Fruit fly (Drosophila melanogaster) whole organism, prepupa: ENCODE measurements around the gene Lsd-2.

Experiments used
- Blimp-1 ChIP-seq: fragments of 200-800 bp; sonication (Bioruptor generic); optimal IDR thresholded peaks from 3 replicates; lab custom pipeline; 2017; ENCODE audit warnings: missing biosample characterization, missing genetic modification characterization, mild to moderate bottlenecking, moderate library complexity, missing genetic modification reagents
- CG10669 ChIP-seq: fragments of 200-800 bp; sonication (Bioruptor generic); optimal IDR thresholded peaks from 3 replicates; lab custom pipeline; 2018; ENCODE audit warnings: missing biosample characterization, mild to moderate bottlenecking, missing genetic modification characterization, moderate library complexity
- CG11294 ChIP-seq: fragments of 200-800 bp; sonication (Bioruptor generic); IDR thresholded peaks from 2 replicates; pipeline ENCODE4 v1.3.6; 2022; ENCODE audit warnings: missing biosample characterization, missing genetic modification characterization
- CG15336 ChIP-seq: fragments of 200-800 bp; sonication (Bioruptor generic); IDR thresholded peaks from 2 replicates; pipeline ENCODE4 v1.3.6; 2022; ENCODE audit warnings: missing biosample characterization, missing genetic modification characterization
- CG16779 ChIP-seq: fragments of 200-800 bp; sonication (Bioruptor generic); optimal IDR thresholded peaks from 3 replicates; lab custom pipeline; 2017; ENCODE audit warnings: missing biosample characterization, mild to moderate bottlenecking, missing genetic modification characterization
- CG3032 ChIP-seq: fragments of 200-800 bp; optimal IDR thresholded peaks from 2 replicates; lab custom pipeline; 2019; ENCODE audit warnings: missing biosample characterization, mild to moderate bottlenecking, missing genetic modification characterization, moderate library complexity
- CG31627 ChIP-seq: fragments of 200-800 bp; sonication (Bioruptor generic); optimal IDR thresholded peaks from 3 replicates; lab custom pipeline; 2016; ENCODE audit warnings: missing biosample characterization, missing genetic modification characterization
- CG32006 ChIP-seq: fragments of 200-800 bp; sonication (Bioruptor generic); optimal IDR thresholded peaks from 3 replicates; lab custom pipeline; 2017; ENCODE audit warnings: missing biosample characterization, mild to moderate bottlenecking, missing genetic modification characterization
- CG3919 ChIP-seq: fragments of 200-800 bp; sonication (Bioruptor generic); optimal IDR thresholded peaks from 3 replicates; lab custom pipeline; 2016; ENCODE audit warnings: missing biosample characterization, missing genetic modification characterization
- CG4318 ChIP-seq: fragments of 200-800 bp; sonication (Bioruptor generic); optimal IDR thresholded peaks from 3 replicates; lab custom pipeline; 2017; ENCODE audit warnings: missing biosample characterization, mild to moderate bottlenecking, missing genetic modification characterization
- CG6276 ChIP-seq: fragments of 200-800 bp; sonication (Bioruptor generic); optimal IDR thresholded peaks from 2 replicates; lab custom pipeline; 2017; ENCODE audit warnings: missing biosample characterization, mild to moderate bottlenecking, missing genetic modification characterization
- CG6854 ChIP-seq: fragments of 200-800 bp; sonication (Bioruptor generic); optimal IDR thresholded peaks from 2 replicates; lab custom pipeline; 2017; ENCODE audit warnings: missing biosample characterization, mild to moderate bottlenecking, missing genetic modification characterization
- CG7368 ChIP-seq: fragments of 200-800 bp; sonication (Bioruptor generic); optimal IDR thresholded peaks from 3 replicates; lab custom pipeline; 2016; ENCODE audit warnings: missing biosample characterization, missing genetic modification characterization
- CG8119 ChIP-seq: fragments of 200-800 bp; sonication (Bioruptor generic); IDR thresholded peaks from 3 replicates; pipeline ENCODE4 v1.3.6; 2022; ENCODE audit warnings: missing biosample characterization, missing genetic modification characterization
- CG8319 ChIP-seq: fragments of 200-800 bp; sonication (Bioruptor generic); optimal IDR thresholded peaks from 3 replicates; lab custom pipeline; 2016; ENCODE audit warnings: missing biosample characterization, missing genetic modification characterization
- CG8632 ChIP-seq: fragments of 200-800 bp; sonication (Bioruptor generic); optimal IDR thresholded peaks from 3 replicates; lab custom pipeline; 2016; ENCODE audit warnings: missing biosample characterization, missing genetic modification characterization
- CG9139 ChIP-seq: fragments of 200-800 bp; sonication (Bioruptor generic); optimal IDR thresholded peaks from 3 replicates; lab custom pipeline; 2017; ENCODE audit warnings: missing biosample characterization, mild to moderate bottlenecking, missing genetic modification characterization
- Eip75B ChIP-seq: fragments of 200-800 bp; sonication (Bioruptor generic); optimal IDR thresholded peaks from 3 replicates; lab custom pipeline; 2016; ENCODE audit warnings: missing biosample characterization, missing genetic modification characterization
- Eip78C ChIP-seq: fragments of 200-800 bp; sonication (Bioruptor generic); peaks from one replicate; lab custom pipeline; 2016; ENCODE audit warnings: missing biosample characterization, missing genetic modification characterization
- Eip93F ChIP-seq: fragments of 200-800 bp; sonication (Bioruptor generic); optimal IDR thresholded peaks from 2 replicates; lab custom pipeline; 2016; ENCODE audit warnings: missing biosample characterization, mild to moderate bottlenecking, missing genetic modification characterization
- Gug ChIP-seq: fragments of 200-800 bp; sonication (Bioruptor generic); IDR thresholded peaks from 2 replicates; pipeline ENCODE4 v1.3.6; 2022; ENCODE audit warnings: missing biosample characterization, missing genetic modification characterization
- Hr38 ChIP-seq: sonication (Bioruptor generic); optimal IDR thresholded peaks from 2 replicates; lab custom pipeline; 2016; ENCODE audit warnings: missing biosample characterization, missing genetic modification characterization
- Hr39 ChIP-seq: fragments of 200-800 bp; sonication (Bioruptor generic); optimal IDR thresholded peaks from 2 replicates; lab custom pipeline; 2016; ENCODE audit warnings: missing biosample characterization, missing genetic modification characterization
- Hr4 ChIP-seq: fragments of 200-800 bp; sonication (Bioruptor generic); optimal IDR thresholded peaks from 3 replicates; lab custom pipeline; 2016; ENCODE audit warnings: missing biosample characterization, missing genetic modification characterization
- Met ChIP-seq: fragments of 200-800 bp; sonication (Bioruptor generic); optimal IDR thresholded peaks from 3 replicates; lab custom pipeline; 2016; ENCODE audit warnings: missing biosample characterization, missing genetic modification characterization
- OdsH ChIP-seq: fragments of 200-800 bp; sonication (Bioruptor generic); optimal IDR thresholded peaks from 3 replicates; lab custom pipeline; 2016; ENCODE audit warnings: missing biosample characterization, missing genetic modification characterization
- Smox ChIP-seq: fragments of 200-800 bp; sonication (Bioruptor generic); optimal IDR thresholded peaks from 3 replicates; lab custom pipeline; 2016; ENCODE audit warnings: missing biosample characterization, missing genetic modification characterization
- Sox14 ChIP-seq: fragments of 200-800 bp; sonication (Bioruptor generic); optimal IDR thresholded peaks from 3 replicates; lab custom pipeline; 2016; ENCODE audit warnings: missing biosample characterization, missing genetic modification characterization
- Sox15 ChIP-seq: fragments of 200-800 bp; sonication (Bioruptor generic); optimal IDR thresholded peaks from 3 replicates; lab custom pipeline; 2016; ENCODE audit warnings: missing biosample characterization, missing genetic modification characterization
- achi ChIP-seq: fragments of 200-800 bp; sonication (Bioruptor generic); optimal IDR thresholded peaks from 3 replicates; lab custom pipeline; 2016; ENCODE audit warnings: missing biosample characterization, missing genetic modification characterization
- eg ChIP-seq: fragments of 200-800 bp; sonication (Bioruptor generic); IDR thresholded peaks from 3 replicates; pipeline ENCODE4 v1.3.6; 2022; ENCODE audit warnings: missing biosample characterization, missing genetic modification characterization
- esn ChIP-seq: fragments of 200-800 bp; sonication (Bioruptor generic); optimal IDR thresholded peaks from 2 replicates; lab custom pipeline; 2016; ENCODE audit warnings: missing biosample characterization, mild to moderate bottlenecking, missing genetic modification characterization, moderate library complexity
- fd59A ChIP-seq: fragments of 200-800 bp; sonication (Bioruptor generic); optimal IDR thresholded peaks from 2 replicates; lab custom pipeline; 2017; ENCODE audit warnings: missing biosample characterization, mild to moderate bottlenecking, missing genetic modification characterization, missing genetic modification reagents
- net ChIP-seq: fragments of 200-800 bp; sonication (Bioruptor generic); optimal IDR thresholded peaks from 3 replicates; lab custom pipeline; 2016; ENCODE audit warnings: missing biosample characterization, missing genetic modification characterization
- spab ChIP-seq: fragments of 200-800 bp; sonication (Bioruptor generic); optimal IDR thresholded peaks from 2 replicates; lab custom pipeline; 2017; ENCODE audit warnings: missing biosample characterization, mild to moderate bottlenecking, missing genetic modification characterization, missing genetic modification reagents
- ss ChIP-seq, 2 experiments: fragments of 200-800 bp; sonication (Bioruptor generic); optimal IDR thresholded peaks; 2 replicates in 1 of 2; 3 replicates in 1 of 2; lab custom pipeline; 2017 to 2018; ENCODE audit warnings: mild to moderate bottlenecking in 2 of 2, missing biosample characterization in 2 of 2, missing genetic modification characterization in 2 of 2, moderate library complexity in 1 of 2
- svp ChIP-seq: fragments of 200-800 bp; sonication (Bioruptor generic); peaks from one replicate; lab custom pipeline; 2016; ENCODE audit warnings: missing biosample characterization, missing genetic modification characterization
- topi ChIP-seq: fragments of 200-800 bp; sonication (Bioruptor generic); optimal IDR thresholded peaks from 3 replicates; lab custom pipeline; 2016; ENCODE audit warnings: missing biosample characterization, missing genetic modification characterization
- vri ChIP-seq: fragments of 200-800 bp; sonication (Bioruptor generic); optimal IDR thresholded peaks from 3 replicates; lab custom pipeline; 2016; ENCODE audit warnings: missing biosample characterization, mild to moderate bottlenecking, missing genetic modification characterization

Lsd-2 gene

dm6 chrX:15023826-15024545 is 52.0 kb downstream of the Lsd-2 start, which contains the start of gene be (continued):
- no peak for TF ChIP-seq CG16779 (tag; lab: Kevin White, UChicago)
- TF ChIP-seq spab, result peak; percentile 49
- TF ChIP-seq eg (GFP tag; lab: Robert Waterston, UW), result peak; percentile 43; the same call in 2 of the 3 replicates
- TF ChIP-seq Met (GFP tag; lab: Kevin White, UChicago), result peak; percentile 18
- TF ChIP-seq CG7368 (GFP tag; lab: Kevin White, UChicago), result no peak
- peak; percentile 63 for TF ChIP-seq CG15336 (GFP tag; lab: Robert Waterston, UW)
- TF ChIP-seq CG11294 (GFP tag; lab: Robert Waterston, UW), result no peak; the same call in 1 of the 2 replicates
- TF ChIP-seq CG31627, result no peak
- TF ChIP-seq Eip78C (GFP tag; lab: Kevin White, UChicago), result peak; percentile 76
- TF ChIP-seq CG4318, result peak; percentile 29
- peak; percentile 74 for TF ChIP-seq esn
- no peak for TF ChIP-seq CG8319 (GFP tag; lab: Kevin White, UChicago)
- TF ChIP-seq Hr38 (GFP tag; lab: Kevin White, UChicago), result no peak
- peak; percentile 18 for TF ChIP-seq CG10669 (GFP tag; lab: Kevin White, UChicago)
- peak; percentile 45 for TF ChIP-seq CG3919 (GFP tag; lab: Kevin White, UChicago)
- TF ChIP-seq Gug (GFP tag; lab: Robert Waterston, UW), result peak; percentile 36; the same call in 1 of the 2 replicates
- no peak for TF ChIP-seq topi (GFP tag; lab: Kevin White, UChicago)
- TF ChIP-seq achi (GFP tag; lab: Kevin White, UChicago), result peak; percentile 53
- TF ChIP-seq Blimp-1 (GFP tag; lab: Kevin White, UChicago), result peak; percentile 53
- peak; percentile 75 for TF ChIP-seq CG8632 (GFP tag; lab: Kevin White, UChicago)
- no peak for TF ChIP-seq net (GFP tag; lab: Kevin White, UChicago)
- TF ChIP-seq vri (GFP tag; lab: Kevin White, UChicago), result peak; percentile 33
- TF ChIP-seq CG9139, result peak; percentile 22
- peak; percentile 55 for TF ChIP-seq CG6276
- no peak for TF ChIP-seq Hr39
- TF ChIP-seq CG32006 (GFP tag; lab: Kevin White, UChicago), result peak; percentile 75
- peak; percentile 80 for TF ChIP-seq CG3032 (tag; lab: Kevin White, UChicago)
- TF ChIP-seq fd59A (GFP tag; lab: Kevin White, UChicago), result no peak
- peak; percentile 41 to 66 for TF ChIP-seq ss (GFP tag; optimal IDR thresholded peaks at IDR 0.05; lab: Kevin White, UChicago)
- TF ChIP-seq CG8119 (GFP tag; lab: Robert Waterston, UW), result peak; percentile 64; the same call in 2 of the 3 replicates
- no peak for TF ChIP-seq Hr4 (GFP tag; lab: Kevin White, UChicago)

- TF ChIP-seq Eip93F (no peak), net (GFP tag; lab: Kevin White, UChicago) (no peak), svp (GFP tag; lab: Kevin White, UChicago) (peak; percentile 54), Smox (GFP tag; lab: Kevin White, UChicago) (no peak), eg (GFP tag; lab: Robert Waterston, UW) (no peak), OdsH (GFP tag; lab: Kevin White, UChicago) (no peak), Eip75B (GFP tag; lab: Kevin White, UChicago) (no peak), spab (no peak), CG6854 (no peak), Eip78C (GFP tag; lab: Kevin White, UChicago) (peak; percentile 55), Sox15 (no peak), Sox14 (GFP tag; lab: Kevin White, UChicago) (no peak), CG9139 (no peak), CG6276 (no peak), CG3032 (tag; lab: Kevin White, UChicago) (no peak), esn (no peak), achi (GFP tag; lab: Kevin White, UChicago) (no peak)
- TF ChIP-seq, all 60 proteins: peak for 2
These were observed 52.6 kb downstream of the Lsd-2 start for dm6 chrX:15023395-15023794.
